Worm (Caenorhabditis elegans) whole organism, late embryonic: ENCODE results near the gene Y49F6B.8.

Experiments used
- F13H6.1 ChIP-seq: sonication (generic microtip); optimal IDR thresholded peaks from 2 replicates; lab custom pipeline; 2016; ENCODE audit warnings: missing genetic modification characterization, missing compliant biosample characterization
- Y22D7AL.16 ChIP-seq: sonication (generic microtip); optimal IDR thresholded peaks from 2 replicates; lab custom pipeline; 2016; ENCODE audit warnings: missing genetic modification characterization, missing compliant biosample characterization
- ama-1 ChIP-seq: fragments of 150-350 bp; optimal IDR thresholded peaks from 2 replicates; lab custom pipeline; 2014
- ceh-31 ChIP-seq: sonication (generic microtip); optimal IDR thresholded peaks from 2 replicates; lab custom pipeline; 2016; ENCODE audit warnings: missing genetic modification characterization, missing compliant biosample characterization
- dve-1 ChIP-seq: sonication (generic microtip); optimal IDR thresholded peaks from 2 replicates; lab custom pipeline; 2017; ENCODE audit warnings: antibody characterized with exemption, mild to moderate bottlenecking, missing genetic modification characterization, missing compliant biosample characterization
- elt-4 ChIP-seq: sonication (generic microtip); optimal IDR thresholded peaks from 2 replicates; lab custom pipeline; 2016; ENCODE audit warnings: missing genetic modification characterization, missing compliant biosample characterization
- fkh-10 ChIP-seq: fragments of 150-350 bp; optimal IDR thresholded peaks from 2 replicates; lab custom pipeline; 2014; ENCODE audit warnings: missing biosample characterization, missing genetic modification reagents, missing genetic modification characterization
- lim-6 ChIP-seq: sonication (generic microtip); optimal IDR thresholded peaks from 2 replicates; lab custom pipeline; 2016; ENCODE audit warnings: missing genetic modification characterization, missing compliant biosample characterization
- pax-1 ChIP-seq: fragments of 150-350 bp; optimal IDR thresholded peaks from 2 replicates; lab custom pipeline; 2014; ENCODE audit warnings: missing biosample characterization, missing genetic modification characterization
- pqm-1 ChIP-seq: sonication (generic microtip); optimal IDR thresholded peaks from 2 replicates; lab custom pipeline; 2016; ENCODE audit warnings: missing genetic modification characterization, missing compliant biosample characterization
- sox-4 ChIP-seq: sonication (generic microtip); optimal IDR thresholded peaks from 2 replicates; lab custom pipeline; 2017; ENCODE audit warnings: mild to moderate bottlenecking, missing genetic modification characterization, inconsistent platforms, missing compliant biosample characterization
- unc-3 ChIP-seq, 2 experiments: fragments of 200-800 bp in 1 of 2; sonication (Bioruptor generic) in 1 of 2; sonication (generic microtip) in 1 of 2; conservative IDR thresholded peaks in 1 of 2; optimal IDR thresholded peaks in 1 of 2; 2 replicates each; pipeline versions ENCODE4 v1.3.6 to Lab custom; 2016 to 2022; ENCODE audit warnings: missing compliant biosample characterization in 2 of 2, missing genetic modification characterization in 2 of 2, missing genetic modification reagents in 1 of 2
- unc-55 ChIP-seq: sonication (generic microtip); optimal IDR thresholded peaks from 2 replicates; lab custom pipeline; 2017; ENCODE audit warnings: missing biosample characterization, missing genetic modification reagents, missing genetic modification characterization

DNA sequence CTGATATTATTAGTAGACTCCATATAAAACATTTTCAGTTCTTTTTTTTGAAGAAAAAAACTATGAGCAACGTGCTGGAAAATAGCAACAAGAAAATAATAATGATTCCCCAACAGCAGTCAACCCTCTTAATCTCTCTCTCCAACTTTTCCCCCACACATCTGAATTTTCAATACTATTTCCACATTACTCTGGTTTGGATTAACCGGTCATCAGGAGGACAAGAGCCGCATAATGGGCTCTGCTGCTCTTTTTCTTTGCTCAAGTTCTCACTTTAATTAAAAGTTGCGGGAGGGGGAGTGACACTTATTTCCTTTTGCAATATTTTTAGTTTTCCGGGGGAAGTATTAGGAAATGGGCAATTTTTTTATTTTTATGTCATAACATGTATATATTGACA is 46.0 kb upstream of the Y49F6B.8 start:
- TF ChIP-seq F13H6.1 (tag; lab: Kevin White, UChicago) (no peak), fkh-10 (GFP tag; lab: Kevin White, UChicago) (no peak), dve-1 (no peak), unc-55 (GFP tag; lab: Kevin White, UChicago) (no peak), ama-1 (no peak), sox-4 (tag; lab: Kevin White, UChicago) (no peak), unc-3 (GFP tag; conservative IDR thresholded peaks at IDR 0.05; lab: Robert Waterston, UW) (no peak), unc-3 (tag; optimal IDR thresholded peaks at IDR 0.05; lab: Kevin White, UChicago) (no peak), lim-6 (peak; percentile 17), pqm-1 (no peak), ceh-31 (tag; lab: Kevin White, UChicago) (no peak), elt-4 (tag; lab: Kevin White, UChicago) (no peak), pax-1 (tag; lab: Kevin White, UChicago) (no peak), Y22D7AL.16 (tag; lab: Kevin White, UChicago) (no peak)
